Worm (Caenorhabditis elegans) whole organism, early embryonic: Measurements from ENCODE around the gene C54E10.10.

Experiments used
- B0310.2 ChIP-seq: sonication (generic microtip); optimal IDR thresholded peaks from 2 replicates; lab custom pipeline; 2016; ENCODE audit warnings: mild to moderate bottlenecking, missing genetic modification characterization, missing compliant biosample characterization
- F13C5.2 ChIP-seq: sonication (generic microtip); optimal IDR thresholded peaks from 2 replicates; lab custom pipeline; 2017; ENCODE audit warnings: mild to moderate bottlenecking, missing genetic modification characterization, inconsistent platforms, missing compliant biosample characterization
- aly-1 ChIP-seq: sonication (generic microtip); optimal IDR thresholded peaks from 2 replicates; lab custom pipeline; 2016; ENCODE audit warnings: missing genetic modification characterization, missing compliant biosample characterization
- ama-1 ChIP-seq: fragments of 150-350 bp; optimal IDR thresholded peaks from 2 replicates; lab custom pipeline; 2014
- ceh-13 ChIP-seq: fragments of 200-800 bp; sonication (Bioruptor generic); optimal IDR thresholded peaks from 2 replicates; lab custom pipeline; 2018; ENCODE audit warnings: mild to moderate bottlenecking, missing genetic modification characterization, missing compliant biosample characterization
- ceh-36 ChIP-seq: sonication (generic microtip); optimal IDR thresholded peaks from 2 replicates; lab custom pipeline; 2016; ENCODE audit warnings: missing genetic modification characterization, inconsistent platforms, missing compliant biosample characterization
- ets-7 ChIP-seq: sonication (generic microtip); optimal IDR thresholded peaks from 2 replicates; lab custom pipeline; 2016; ENCODE audit warnings: missing genotype, missing genetic modification characterization, missing compliant biosample characterization
- flt-1 ChIP-seq: fragments of 200-800 bp; sonication (Bioruptor generic); IDR thresholded peaks from 2 replicates; pipeline ENCODE4 v1.3.6; 2022; ENCODE audit warnings: missing genetic modification characterization, missing compliant biosample characterization
- hmbx-1 ChIP-seq: sonication (generic microtip); optimal IDR thresholded peaks from 2 replicates; lab custom pipeline; 2016; ENCODE audit warnings: mild to moderate bottlenecking, missing genetic modification characterization, missing compliant biosample characterization
- hmg-4 ChIP-seq: fragments of 200-800 bp; sonication (Bioruptor generic); optimal IDR thresholded peaks from 2 replicates; lab custom pipeline; 2018; ENCODE audit warnings: mild to moderate bottlenecking, missing genetic modification characterization, missing compliant biosample characterization
- hnd-1 ChIP-seq: sonication (generic microtip); optimal IDR thresholded peaks from 2 replicates; lab custom pipeline; 2016; ENCODE audit warnings: missing genetic modification characterization, missing compliant biosample characterization
- pes-1 ChIP-seq: fragments of 200-800 bp; sonication (Bioruptor generic); IDR thresholded peaks from 2 replicates; pipeline ENCODE4 v1.3.6; 2022; ENCODE audit warnings: missing genetic modification reagents, missing genetic modification characterization, missing compliant biosample characterization
- scrt-1 ChIP-seq: fragments of 200-800 bp; sonication (Bioruptor generic); IDR thresholded peaks from 2 replicates; pipeline ENCODE4 v1.3.6; 2022; ENCODE audit warnings: missing genetic modification characterization, missing compliant biosample characterization
- sea-1 ChIP-seq: fragments of 200-800 bp; sonication (Bioruptor generic); conservative IDR thresholded peaks from 2 replicates; pipeline ENCODE4 v1.3.6; 2022; ENCODE audit warnings: missing genetic modification characterization, missing compliant biosample characterization
- tbx-11 ChIP-seq: fragments of 200-800 bp; sonication (Bioruptor generic); IDR thresholded peaks from 2 replicates; pipeline ENCODE4 v1.3.6; 2022; ENCODE audit warnings: missing genetic modification characterization, missing compliant biosample characterization
- tbx-37 ChIP-seq: fragments of 200-800 bp; sonication (Bioruptor generic); conservative IDR thresholded peaks from 2 replicates; pipeline ENCODE4 v1.3.6; 2022; ENCODE audit warnings: missing genetic modification reagents, missing genetic modification characterization, missing compliant biosample characterization
- tra-4 ChIP-seq: sonication (generic microtip); optimal IDR thresholded peaks from 2 replicates; lab custom pipeline; 2017; ENCODE audit warnings: missing genetic modification characterization, missing compliant biosample characterization

Gene C54E10.10

DNA sequence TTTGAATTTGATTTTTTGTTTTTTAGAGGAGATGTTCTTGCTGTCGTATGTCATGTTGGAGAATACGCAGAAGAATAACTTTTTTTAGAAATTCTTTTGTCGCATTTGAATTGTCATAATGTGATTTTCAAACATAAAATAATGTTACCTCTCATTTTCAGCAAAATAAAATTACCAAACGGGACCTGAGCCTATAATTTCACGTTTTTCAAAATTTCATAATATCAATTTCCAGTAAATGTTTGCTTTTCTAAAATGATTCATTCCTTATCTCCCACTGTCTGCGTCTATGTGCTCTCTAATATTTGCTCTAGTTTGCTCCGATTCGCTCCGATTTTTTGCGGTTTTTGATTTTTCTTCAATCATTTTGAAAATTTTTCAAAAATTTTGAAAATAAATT, 12.5 kb downstream of the C54E10.10 start, which contains the start of gene nhr-231:
nhr-231 (plus strand) TSS at position 301 of the 400 bp plus-strand sequence.
- TF ChIP-seq scrt-1 (GFP tag; lab: Robert Waterston, UW) (no peak), flt-1 (GFP tag; lab: Robert Waterston, UW) (no peak), pes-1 (GFP tag; lab: Robert Waterston, UW) (no peak), hnd-1 (tag; lab: Kevin White, UChicago) (no peak), ama-1 (lab: Kevin White, UChicago) (no peak), B0310.2 (no peak), tbx-11 (GFP tag; lab: Robert Waterston, UW) (no peak), tra-4 (tag; lab: Kevin White, UChicago) (no peak), F13C5.2 (tag; lab: Kevin White, UChicago) (no peak), tbx-37 (GFP tag; lab: Robert Waterston, UW) (no peak), hmg-4 (GFP tag; lab: Kevin White, UChicago) (no peak), ceh-13 (no peak), ceh-36 (tag; lab: Kevin White, UChicago) (no peak), aly-1 (tag; lab: Kevin White, UChicago) (no peak), sea-1 (no peak)

DNA sequence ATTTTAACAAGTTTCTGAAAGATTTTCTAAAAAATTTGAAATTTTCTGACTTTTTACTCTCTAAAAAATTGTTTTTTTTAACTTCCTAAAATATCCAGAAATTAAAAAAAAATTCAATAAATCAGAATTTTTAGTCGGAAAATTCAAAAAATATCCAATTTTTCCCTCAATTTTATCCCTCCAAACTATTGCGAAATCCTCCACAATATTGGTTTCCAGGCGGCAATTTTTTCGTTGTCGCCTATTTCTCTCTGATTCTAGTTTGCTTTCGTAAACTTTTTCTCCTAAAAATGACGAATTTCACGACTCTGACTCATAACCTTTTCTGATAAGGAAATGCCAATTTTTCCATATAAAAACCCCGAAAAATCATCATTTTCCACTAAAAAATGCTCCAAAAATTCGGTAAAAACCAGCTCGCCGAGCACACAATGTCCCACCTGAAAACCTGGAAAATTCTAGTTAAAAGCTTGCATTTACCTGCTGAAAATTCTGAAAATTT, 15.7 kb downstream of the C54E10.10 start, which contains the start of gene Y17D7B.2:
Y17D7B.2 (plus strand) TSS at position 323 of the 502 bp plus-strand sequence.
- TF ChIP-seq pes-1 (GFP tag; lab: Robert Waterston, UW), result no peak
- no peak for TF ChIP-seq scrt-1 (GFP tag; lab: Robert Waterston, UW)
- TF ChIP-seq ama-1 (lab: Kevin White, UChicago), result no peak
- no peak for TF ChIP-seq tbx-37 (GFP tag; lab: Robert Waterston, UW)
- no peak for TF ChIP-seq hnd-1 (tag; lab: Kevin White, UChicago)

DNA sequence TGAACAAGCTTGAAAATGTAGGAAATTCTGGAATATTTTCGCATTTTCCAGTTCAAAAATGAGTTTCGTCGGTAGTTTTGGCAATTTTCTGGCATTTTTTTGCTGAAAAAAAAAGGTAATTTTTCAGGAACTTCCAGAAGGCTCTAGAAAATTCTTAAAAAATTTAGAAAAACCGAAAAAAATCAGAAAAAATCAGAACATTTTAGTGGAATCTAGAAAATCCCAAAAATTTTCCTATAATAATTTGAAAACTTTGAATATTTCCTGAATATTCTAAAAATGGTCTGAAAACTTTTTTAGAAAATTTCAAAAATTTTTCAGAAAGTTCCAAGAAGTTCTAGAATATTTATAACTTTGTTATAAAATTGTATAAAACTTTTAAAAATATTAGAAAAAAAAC, 16.5 kb downstream of the C54E10.10 start, which contains the start of gene Y17D7B.3:
Y17D7B.3 (minus strand) TSS at position 101 of the 400 bp plus-strand sequence.
- TF ChIP-seq ets-7 (tag; lab: Kevin White, UChicago) (no peak), hmg-4 (GFP tag; lab: Kevin White, UChicago) (no peak), ama-1 (lab: Kevin White, UChicago) (no peak), hnd-1 (tag; lab: Kevin White, UChicago) (no peak), aly-1 (tag; lab: Kevin White, UChicago) (no peak), tbx-11 (GFP tag; lab: Robert Waterston, UW) (no peak), ceh-36 (tag; lab: Kevin White, UChicago) (no peak), F13C5.2 (tag; lab: Kevin White, UChicago) (no peak), flt-1 (GFP tag; lab: Robert Waterston, UW) (no peak)

DNA sequence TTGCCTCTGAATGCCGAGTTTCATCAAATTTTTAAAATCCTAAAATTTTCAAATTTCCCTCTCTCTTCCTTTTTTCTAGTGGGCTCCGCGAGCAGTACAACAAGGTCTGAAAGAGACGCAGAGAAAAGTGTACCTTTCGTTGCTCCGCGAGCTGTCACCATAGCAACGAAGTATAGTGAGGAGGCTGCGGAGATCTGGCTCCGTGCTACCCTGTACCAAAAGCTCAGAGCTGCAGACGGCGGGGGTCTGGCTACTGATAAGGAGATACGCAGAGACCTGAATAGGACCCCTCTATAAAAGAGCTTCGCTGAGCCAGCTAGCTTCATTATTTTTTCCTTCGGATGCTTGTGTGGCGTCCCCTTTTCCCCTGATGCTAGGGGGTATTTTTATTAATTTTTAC, 19.7 kb downstream of the C54E10.10 start, which contains the start of gene Y17D7B.10:
Y17D7B.10 (plus strand) TSS at position 243 of the 400 bp plus-strand sequence.
- no peak for TF ChIP-seq hmg-4 (GFP tag; lab: Kevin White, UChicago)
- TF ChIP-seq hmbx-1 (tag; lab: Kevin White, UChicago), result no peak
- TF ChIP-seq ets-7 (tag; lab: Kevin White, UChicago), result no peak
- no peak for TF ChIP-seq pes-1 (GFP tag; lab: Robert Waterston, UW)
- TF ChIP-seq tbx-37 (GFP tag; lab: Robert Waterston, UW), result no peak
- TF ChIP-seq tra-4 (tag; lab: Kevin White, UChicago), result no peak
- TF ChIP-seq F13C5.2 (tag; lab: Kevin White, UChicago), result no peak

DNA sequence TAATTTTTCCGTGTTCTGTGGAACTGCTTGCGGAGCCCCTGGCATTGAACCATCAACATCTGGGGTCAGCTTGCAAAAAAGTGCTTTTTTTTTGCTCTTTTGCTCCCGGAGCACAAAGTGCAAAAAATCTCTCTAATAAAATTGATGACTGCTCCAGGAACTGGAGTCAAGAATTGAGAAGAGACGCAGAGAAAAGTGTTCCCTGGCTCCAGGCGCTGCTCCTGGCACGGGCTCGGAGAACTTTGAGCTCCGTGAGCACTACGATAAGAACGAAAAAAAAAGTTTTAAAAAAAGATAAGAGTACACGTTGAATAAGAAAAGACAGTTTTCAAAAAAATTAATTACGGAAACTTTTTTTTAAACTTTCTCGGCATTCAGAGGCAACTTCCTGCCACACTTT, 20.4 kb downstream of the C54E10.10 start:
- TF ChIP-seq tra-4 (tag; lab: Kevin White, UChicago), result no peak
- no peak for TF ChIP-seq pes-1 (GFP tag; lab: Robert Waterston, UW)
- no peak for TF ChIP-seq tbx-11 (GFP tag; lab: Robert Waterston, UW)
- TF ChIP-seq hmg-4 (GFP tag; lab: Kevin White, UChicago), result no peak
- TF ChIP-seq hmbx-1 (tag; lab: Kevin White, UChicago), result no peak
- TF ChIP-seq ets-7 (tag; lab: Kevin White, UChicago), result no peak
- TF ChIP-seq aly-1 (tag; lab: Kevin White, UChicago), result no peak
- no peak for TF ChIP-seq ceh-36 (tag; lab: Kevin White, UChicago)
- no peak for TF ChIP-seq sea-1
- TF ChIP-seq tbx-37 (GFP tag; lab: Robert Waterston, UW), result no peak

DNA sequence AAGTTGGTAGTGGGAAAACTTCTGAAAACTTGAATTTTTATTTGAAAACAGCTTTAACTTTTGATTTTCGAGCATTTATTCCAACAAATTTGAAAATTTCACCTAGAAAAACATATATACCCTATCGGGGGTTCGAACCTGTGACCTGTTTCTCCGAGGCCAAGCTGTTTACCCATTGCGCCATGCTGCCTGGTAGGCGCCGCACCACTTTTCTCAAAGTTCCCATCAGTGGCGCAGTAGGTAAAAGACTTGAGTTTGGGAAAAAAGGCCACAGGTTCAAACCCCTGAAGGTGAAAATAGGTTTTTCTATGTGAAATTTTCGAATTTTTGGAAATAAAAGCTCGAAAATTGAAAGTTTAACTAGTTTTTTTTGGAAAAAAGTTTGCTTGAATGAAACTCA, 22.6 kb downstream of the C54E10.10 start:
- TF ChIP-seq ceh-36 (tag; lab: Kevin White, UChicago) (no peak), sea-1 (no peak), tra-4 (tag; lab: Kevin White, UChicago) (no peak), F13C5.2 (tag; lab: Kevin White, UChicago) (no peak), tbx-11 (GFP tag; lab: Robert Waterston, UW) (no peak), aly-1 (tag; lab: Kevin White, UChicago) (no peak), hnd-1 (tag; lab: Kevin White, UChicago) (no peak), scrt-1 (GFP tag; lab: Robert Waterston, UW) (no peak), hmbx-1 (tag; lab: Kevin White, UChicago) (no peak)

DNA sequence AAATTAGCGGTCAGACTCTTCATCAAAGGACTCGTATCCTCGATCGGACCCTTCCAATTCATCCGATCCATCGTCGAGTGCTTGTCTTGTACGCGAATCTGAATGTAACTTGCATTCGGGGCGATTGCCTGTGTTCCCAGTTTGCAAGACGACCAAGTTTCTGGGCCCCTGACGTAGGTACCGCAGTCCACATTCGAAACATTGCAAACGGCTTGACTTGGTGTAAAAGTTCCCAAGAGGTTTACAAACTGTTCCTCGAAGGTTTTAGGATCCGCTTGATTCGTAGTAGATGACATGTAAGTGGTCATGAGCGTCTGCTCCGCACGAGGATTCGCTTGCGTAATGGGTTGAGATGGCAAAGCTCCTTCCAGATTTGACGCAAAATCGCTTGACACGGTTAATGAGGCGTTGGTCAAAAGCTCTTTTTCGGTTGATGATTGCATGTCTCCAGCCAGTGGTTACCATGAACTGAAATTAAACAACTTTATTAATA, 26.9 kb downstream of the C54E10.10 start, which contains the start of gene Y17D7B.4:
Y17D7B.4 (minus strand) TSS at position 443 of the 493 bp plus-strand sequence.
- TF ChIP-seq aly-1 (tag; lab: Kevin White, UChicago) (no peak), hmg-4 (GFP tag; lab: Kevin White, UChicago) (no peak), scrt-1 (GFP tag; lab: Robert Waterston, UW) (no peak), ceh-13 (no peak)
